Worm (Caenorhabditis elegans): Measurements from ENCODE around the gene rps-2.
"Not testable (repeated sequence)": the region's sequence is repeated elsewhere in the genome, so short reads cannot be mapped to it uniquely, and the experiment has no call there.

ce11 chrIV:7948290-7948689 is 22.1 kb upstream of the rps-2 start, which contains the start of gene mcm-3AP:
- TF ChIP-seq him-1, dao-5, W03F9.2 (tag; optimal IDR thresholded peaks at IDR 0.05): not testable (repeated sequence)
